Fruit fly (Drosophila melanogaster): Measurements from ENCODE around the gene sti.

The sti gene

DNA sequence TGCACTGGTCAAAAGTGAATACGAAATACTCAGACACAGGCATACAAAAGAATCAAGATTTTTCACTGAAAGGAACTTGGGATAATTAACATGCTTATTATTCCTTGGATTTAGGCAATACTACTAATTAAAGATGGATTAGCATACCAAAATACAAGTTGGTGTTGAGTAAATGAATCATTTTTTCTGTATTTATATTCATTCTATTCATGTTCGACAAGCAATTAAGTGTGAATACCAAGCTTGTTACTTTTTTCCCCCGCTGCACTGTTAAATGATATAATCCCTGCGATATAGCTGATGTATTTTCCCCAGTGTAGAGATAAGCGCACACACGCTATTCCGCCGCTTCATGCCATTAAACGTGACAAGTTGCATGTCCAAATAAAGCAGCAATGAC, 43.1 kb upstream of the sti start:
- TF ChIP-seq Hr83 (GFP tag; optimal IDR thresholded peaks at IDR 0.05; ENCODE audit: poor library complexity, severe bottlenecking) (no peak), br (GFP tag; optimal IDR thresholded peaks at IDR 0.05) (peak; percentile 62), usp (GFP tag; optimal IDR thresholded peaks at IDR 0.05) (no peak), tai (GFP tag; optimal IDR thresholded peaks at IDR 0.05) (no peak), Myc (optimal IDR thresholded peaks at IDR 0.05) (no peak), lola (GFP tag; optimal IDR thresholded peaks at IDR 0.05) (no peak), Sp1 (GFP tag; optimal IDR thresholded peaks at IDR 0.05) (peak; percentile 66), dl (GFP tag; optimal IDR thresholded peaks at IDR 0.05; ENCODE audit: insufficient read depth in 1 of 2, partially characterized antibody in 2 of 2) (no peak), Mio (GFP tag; optimal IDR thresholded peaks at IDR 0.05) (no peak), dsf (GFP tag; optimal IDR thresholded peaks at IDR 0.05; ENCODE audit: borderline replicate concordance) (no peak), pan (optimal IDR thresholded peaks at IDR 0.05) (no peak), HLH106 (tag; optimal IDR thresholded peaks at IDR 0.05) (peak; percentile 54), psq (GFP tag; optimal IDR thresholded peaks at IDR 0.05) (peak; percentile 59), foxo (GFP tag; optimal IDR thresholded peaks at IDR 0.05) (peak in 1 of 2 experiments; percentile 66), Jra (GFP tag; optimal IDR thresholded peaks at IDR 0.05) (peak; percentile 28), Hr78 (GFP tag; optimal IDR thresholded peaks at IDR 0.05) (no peak), Rel (GFP tag; optimal IDR thresholded peaks at IDR 0.05) (no peak), Rel (tag; optimal IDR thresholded peaks at IDR 0.05) (no peak), N (GFP tag; optimal IDR thresholded peaks at IDR 0.05) (no peak), CG9705 (GFP tag; optimal IDR thresholded peaks at IDR 0.05) (peak; percentile 41), fru (GFP tag; optimal IDR thresholded peaks at IDR 0.05) (peak; percentile 73), Dif (GFP tag; optimal IDR thresholded peaks at IDR 0.05; ENCODE audit: partially characterized antibody) (no peak), Hnf4 (GFP tag; optimal IDR thresholded peaks at IDR 0.05) (peak; percentile 39), h (GFP tag; optimal IDR thresholded peaks at IDR 0.05) (peak; percentile 77), Abd-B (GFP tag; optimal IDR thresholded peaks at IDR 0.05) (no peak), GATAd (GFP tag; optimal IDR thresholded peaks at IDR 0.05) (no peak), Dfd (GFP tag; optimal IDR thresholded peaks at IDR 0.05) (no peak), sage (GFP tag; optimal IDR thresholded peaks at IDR 0.05) (no peak), CrebA (GFP tag; optimal IDR thresholded peaks at IDR 0.05; ENCODE audit: borderline replicate concordance) (no peak), rgr (GFP tag; optimal IDR thresholded peaks at IDR 0.05) (peak; percentile 71), CG32264 (GFP tag; optimal IDR thresholded peaks at IDR 0.05) (no peak), jim (GFP tag; optimal IDR thresholded peaks at IDR 0.05) (no peak), OdsH (GFP tag; optimal IDR thresholded peaks at IDR 0.05) (peak; percentile 68), brk (GFP tag; optimal IDR thresholded peaks at IDR 0.05) (peak; percentile 58), dmrt93B (GFP tag; optimal IDR thresholded peaks at IDR 0.05) (peak; percentile 69), woc (GFP tag; optimal IDR thresholded peaks at IDR 0.05) (peak; percentile 43), sv (GFP tag; optimal IDR thresholded peaks at IDR 0.05) (no peak), ey (GFP tag; optimal IDR thresholded peaks at IDR 0.05) (peak; percentile 80), Vsx2 (GFP tag; optimal IDR thresholded peaks at IDR 0.05; ENCODE audit: partially characterized antibody) (no peak)

DNA sequence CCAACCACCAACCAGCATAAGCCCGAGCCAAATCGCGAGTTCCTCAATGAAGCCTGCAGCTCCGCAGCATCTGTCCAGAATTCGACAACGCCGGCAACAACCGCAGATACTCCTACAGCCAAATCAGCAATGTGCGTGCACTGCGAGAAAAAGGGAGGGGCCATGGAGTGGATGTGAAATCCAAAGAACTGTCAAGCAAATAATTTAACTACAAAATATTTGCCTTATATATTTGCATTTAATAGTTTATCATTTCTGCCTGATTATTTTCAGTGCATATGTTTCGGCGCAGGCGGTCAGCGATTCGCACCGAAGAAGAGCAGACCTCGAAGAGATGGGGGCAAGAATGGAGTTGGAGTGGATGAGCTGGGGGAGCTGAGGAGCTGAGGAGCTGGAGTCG, 37.1 kb upstream of the sti start:
- peak; percentile 71 for TF ChIP-seq psq (GFP tag; optimal IDR thresholded peaks at IDR 0.05)
- TF ChIP-seq brk (GFP tag; optimal IDR thresholded peaks at IDR 0.05): peak; percentile 66
- TF ChIP-seq CrebA (GFP tag; optimal IDR thresholded peaks at IDR 0.05; ENCODE audit: borderline replicate concordance): peak; percentile 26
- peak; percentile 58 for TF ChIP-seq dmrt93B (GFP tag; optimal IDR thresholded peaks at IDR 0.05)
- peak; percentile 84 for TF ChIP-seq br (GFP tag; optimal IDR thresholded peaks at IDR 0.05)
- TF ChIP-seq jim (GFP tag; optimal IDR thresholded peaks at IDR 0.05): no peak
- peak; percentile 79 for TF ChIP-seq OdsH (GFP tag; optimal IDR thresholded peaks at IDR 0.05)
- TF ChIP-seq rgr (GFP tag; optimal IDR thresholded peaks at IDR 0.05): peak; percentile 80
- peak; percentile 72 for TF ChIP-seq sage (GFP tag; optimal IDR thresholded peaks at IDR 0.05)
- TF ChIP-seq HLH106 (tag; optimal IDR thresholded peaks at IDR 0.05): peak; percentile 77
- TF ChIP-seq Jra (GFP tag; optimal IDR thresholded peaks at IDR 0.05): peak; percentile 58
- no peak for TF ChIP-seq lola (GFP tag; optimal IDR thresholded peaks at IDR 0.05)
- TF ChIP-seq Hnf4 (GFP tag; optimal IDR thresholded peaks at IDR 0.05): peak; percentile 79
- TF ChIP-seq GATAd (GFP tag; optimal IDR thresholded peaks at IDR 0.05): no peak
- TF ChIP-seq dl (GFP tag; optimal IDR thresholded peaks at IDR 0.05; ENCODE audit: insufficient read depth in 1 of 2, partially characterized antibody in 2 of 2): no peak
- peak; percentile 87 for TF ChIP-seq h (GFP tag; optimal IDR thresholded peaks at IDR 0.05)
- TF ChIP-seq dsf (GFP tag; optimal IDR thresholded peaks at IDR 0.05; ENCODE audit: borderline replicate concordance): no peak
- no peak for TF ChIP-seq Dfd (GFP tag; optimal IDR thresholded peaks at IDR 0.05)
- peak; percentile 49 for TF ChIP-seq tai (GFP tag; optimal IDR thresholded peaks at IDR 0.05)
- TF ChIP-seq CG9705 (GFP tag; optimal IDR thresholded peaks at IDR 0.05): peak; percentile 8
- no peak for TF ChIP-seq Hr83 (GFP tag; optimal IDR thresholded peaks at IDR 0.05; ENCODE audit: poor library complexity, severe bottlenecking)
- peak; percentile 71 for TF ChIP-seq woc (GFP tag; optimal IDR thresholded peaks at IDR 0.05)
- TF ChIP-seq Sp1 (GFP tag; optimal IDR thresholded peaks at IDR 0.05): peak; percentile 73
- TF ChIP-seq foxo (GFP tag; optimal IDR thresholded peaks at IDR 0.05): peak; percentile 52 to 80
- peak; percentile 81 for TF ChIP-seq ey (GFP tag; optimal IDR thresholded peaks at IDR 0.05)
- TF ChIP-seq CG32264 (GFP tag; optimal IDR thresholded peaks at IDR 0.05): peak; percentile 63
- no peak for TF ChIP-seq Hr78 (GFP tag; optimal IDR thresholded peaks at IDR 0.05)
- peak; percentile 85 for TF ChIP-seq fru (GFP tag; optimal IDR thresholded peaks at IDR 0.05)
- TF ChIP-seq Rel (GFP tag; optimal IDR thresholded peaks at IDR 0.05): no peak
- no peak for TF ChIP-seq Rel (tag; optimal IDR thresholded peaks at IDR 0.05)

All from whole organism, wandering third instar larva.